Fruit fly (Drosophila melanogaster): ENCODE measurements around the gene slo.

DNA sequence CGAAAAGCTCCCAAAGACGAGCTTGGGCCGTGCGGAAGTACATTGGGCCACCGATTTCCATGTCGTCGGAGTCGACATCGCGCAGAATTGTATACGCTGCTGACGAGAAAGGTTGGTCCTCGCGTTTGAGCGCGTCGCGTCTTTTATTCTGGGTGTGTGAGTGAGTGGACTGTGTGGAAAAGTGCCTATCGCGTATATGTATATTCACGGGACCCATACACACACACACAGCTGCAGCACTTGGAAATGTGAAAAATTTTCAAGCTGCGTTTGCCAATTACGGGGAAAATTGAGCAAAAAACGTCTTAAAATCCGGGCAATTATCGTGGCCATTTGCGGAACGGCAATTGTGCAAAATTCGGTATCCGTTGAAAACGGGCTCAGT, at the start of gene slo:
- no peak for TF ChIP-seq psq (optimal IDR thresholded peaks at IDR 0.05)
- no peak for TF ChIP-seq Dll (optimal IDR thresholded peaks at IDR 0.05)
